5 fruit fly cellular contexts compared by ENCODE assay signal in genomic region chr3R:25637294-25638174, dm6.
A peak's percentile ranks its signal among the peaks of the same experiment; 100 is the strongest.
TF ChIP-seq lines count a peak whose summit lies in the region.

TSS of gene jigr1 (plus strand) at chr3R:25637843.

- no peak for TF ChIP-seq CTCF in whole organism, embryonic (GFP tag; optimal IDR thresholded peaks at IDR 0.05; lab: Kevin White, UChicago)

TF ChIP-seq in whole organism, 6 proteins besides CTCF, POLR2A, EP300 and RAD21:
- TF ChIP-seq EcR (GFP tag; optimal IDR thresholded peaks at IDR 0.05; lab: Kevin White, UChicago) (no peak), usp (GFP tag; optimal IDR thresholded peaks at IDR 0.05; lab: Kevin White, UChicago) (no peak), CG8478 (optimal IDR thresholded peaks at IDR 0.05; lab: Kevin White, UChicago) (no peak), pan (optimal IDR thresholded peaks at IDR 0.05; lab: Kevin White, UChicago) (peak; percentile 91), psq (optimal IDR thresholded peaks at IDR 0.05; lab: Kevin White, UChicago) (no peak), Dll (optimal IDR thresholded peaks at IDR 0.05; lab: Kevin White, UChicago) (no peak)

TF ChIP-seq in whole organism, embryonic, 481 proteins besides CTCF, POLR2A, EP300 and RAD21 (continues in another document):
- TF ChIP-seq Hr39 (optimal IDR thresholded peaks at IDR 0.05; lab: Kevin White, UChicago) (no peak), lola (GFP tag; optimal IDR thresholded peaks at IDR 0.05; lab: Kevin White, UChicago) (peak in 1 of 3 experiments; percentile 77), sc (optimal IDR thresholded peaks at IDR 0.05; lab: Kevin White, UChicago) (no peak), sc (GFP tag; optimal IDR thresholded peaks at IDR 0.05; lab: Kevin White, UChicago) (peak; percentile 44), bcd (GFP tag; optimal IDR thresholded peaks at IDR 0.05; lab: Kevin White, UChicago) (no peak), tin (GFP tag; optimal IDR thresholded peaks at IDR 0.05; lab: Kevin White, UChicago) (peak; percentile 5), CG8924 (tag; optimal IDR thresholded peaks at IDR 0.05; lab: Kevin White, UChicago) (peak; percentile 74), CG11504 (tag; optimal IDR thresholded peaks at IDR 0.05; lab: Kevin White, UChicago) (peak; percentile 18), CG32767 (GFP tag; IDR thresholded peaks at IDR 0.05; lab: Robert Waterston, UW) (no peak), CG6813 (GFP tag; optimal IDR thresholded peaks at IDR 0.05; lab: Kevin White, UChicago) (peak; percentile 52), CG30431 (GFP tag; optimal IDR thresholded peaks at IDR 0.05; lab: Kevin White, UChicago) (peak; percentile 51), Xrp1 (GFP tag; IDR thresholded peaks at IDR 0.05; lab: Robert Waterston, UW) (peak; percentile 78), CG6765 (GFP tag; optimal IDR thresholded peaks at IDR 0.05; lab: Kevin White, UChicago) (no peak), D19A (tag; optimal IDR thresholded peaks at IDR 0.05; lab: Kevin White, UChicago) (peak; percentile 96), nmo (GFP tag; optimal IDR thresholded peaks at IDR 0.05; lab: Kevin White, UChicago) (peak; percentile 53), CG9727 (GFP tag; optimal IDR thresholded peaks at IDR 0.05; lab: Kevin White, UChicago) (peak; percentile 84), Oli (tag; optimal IDR thresholded peaks at IDR 0.05; lab: Kevin White, UChicago) (peak; percentile 42), lilli (GFP tag; optimal IDR thresholded peaks at IDR 0.05; lab: Kevin White, UChicago) (peak; percentile 28), CG3163 (GFP tag; optimal IDR thresholded peaks at IDR 0.05; lab: Kevin White, UChicago) (no peak), CG18476 (GFP tag; optimal IDR thresholded peaks at IDR 0.05; lab: Kevin White, UChicago) (peak; percentile 21), CG12071 (GFP tag; optimal IDR thresholded peaks at IDR 0.05; lab: Kevin White, UChicago) (no peak), CG10267 (tag; optimal IDR thresholded peaks at IDR 0.05; lab: Kevin White, UChicago) (peak; percentile 78)

TF ChIP-seq in whole organism, prepupa, 60 proteins besides CTCF, POLR2A, EP300 and RAD21 (continues in another document):
- no peak for TF ChIP-seq CG4318 (GFP tag; optimal IDR thresholded peaks at IDR 0.05; lab: Kevin White, UChicago)
- no peak for TF ChIP-seq fd85E (GFP tag; optimal IDR thresholded peaks at IDR 0.05; lab: Kevin White, UChicago)
- peak; percentile 24 for TF ChIP-seq Eip93F (GFP tag; optimal IDR thresholded peaks at IDR 0.05; lab: Kevin White, UChicago)
- no peak for TF ChIP-seq CG8319 (GFP tag; optimal IDR thresholded peaks at IDR 0.05; lab: Kevin White, UChicago)
- peak; percentile 42 for TF ChIP-seq net (GFP tag; optimal IDR thresholded peaks at IDR 0.05; lab: Kevin White, UChicago)
- 0 out of 3 replicates have a peak, but pooled peaks have one; percentile 29 for TF ChIP-seq CG8119 (GFP tag; IDR thresholded peaks at IDR 0.05; lab: Robert Waterston, UW)
- 0 out of 2 replicates have a peak, but pooled peaks have one; percentile 7 for TF ChIP-seq CG15336 (GFP tag; IDR thresholded peaks at IDR 0.05; lab: Robert Waterston, UW)
- TF ChIP-seq CG6163 (GFP tag; IDR thresholded peaks at IDR 0.05; lab: Robert Waterston, UW) = peak; percentile 41; the same call in 1 of the 3 replicates
- peak; percentile 74 to 80 for TF ChIP-seq ss (GFP tag; optimal IDR thresholded peaks at IDR 0.05; lab: Kevin White, UChicago)
- peak; percentile 84 for TF ChIP-seq esn (GFP tag; optimal IDR thresholded peaks at IDR 0.05; lab: Kevin White, UChicago)
- TF ChIP-seq eg (GFP tag; IDR thresholded peaks at IDR 0.05; lab: Robert Waterston, UW) = no peak
- TF ChIP-seq CG10631 (GFP tag; optimal IDR thresholded peaks at IDR 0.05; lab: Kevin White, UChicago) = peak; percentile 56
- peak; percentile 63 for TF ChIP-seq pdm3 (GFP tag; optimal IDR thresholded peaks at IDR 0.05; lab: Kevin White, UChicago)
- TF ChIP-seq salr (GFP tag; optimal IDR thresholded peaks at IDR 0.05; lab: Kevin White, UChicago) = peak; percentile 3 to 31
- peak; percentile 49 for TF ChIP-seq fd59A (GFP tag; optimal IDR thresholded peaks at IDR 0.05; lab: Kevin White, UChicago)
- peak; percentile 55 for TF ChIP-seq Ets21C (GFP tag; optimal IDR thresholded peaks at IDR 0.05; lab: Kevin White, UChicago)
- no peak for TF ChIP-seq CG16779 (tag; optimal IDR thresholded peaks at IDR 0.05; lab: Kevin White, UChicago)
- TF ChIP-seq CG11902 (GFP tag; optimal IDR thresholded peaks at IDR 0.05; lab: Kevin White, UChicago) = peak; percentile 10
- no peak for TF ChIP-seq fkh (GFP tag; optimal IDR thresholded peaks at IDR 0.05; lab: Kevin White, UChicago)
- peak; percentile 85 for TF ChIP-seq svp (GFP tag; lab: Kevin White, UChicago)
- peak; percentile 44 for TF ChIP-seq CG34406 (GFP tag; optimal IDR thresholded peaks at IDR 0.05; lab: Kevin White, UChicago)
- peak; percentile 50 for TF ChIP-seq CG32006 (GFP tag; optimal IDR thresholded peaks at IDR 0.05; lab: Kevin White, UChicago)

TF ChIP-seq in whole organism, pupa, 21 proteins besides CTCF, POLR2A, EP300 and RAD21:
- TF ChIP-seq Snoo (tag; optimal IDR thresholded peaks at IDR 0.05; lab: Kevin White, UChicago) (peak; percentile 56), Ets98B (GFP tag; IDR thresholded peaks at IDR 0.05; lab: Robert Waterston, UW) (no peak), CG4496 (GFP tag; IDR thresholded peaks at IDR 0.05; lab: Robert Waterston, UW) (peak; percentile 46; the same call in 1 of the 3 replicates), CG34367 (tag; optimal IDR thresholded peaks at IDR 0.05; lab: Kevin White, UChicago) (peak; percentile 64), CG13204 (GFP tag; optimal IDR thresholded peaks at IDR 0.05; lab: Kevin White, UChicago) (peak; percentile 42), CG14655 (GFP tag; optimal IDR thresholded peaks at IDR 0.05; lab: Kevin White, UChicago) (peak; percentile 65), CG15710 (tag; optimal IDR thresholded peaks at IDR 0.05; lab: Kevin White, UChicago) (peak; percentile 60), CG8159 (tag; optimal IDR thresholded peaks at IDR 0.05; lab: Kevin White, UChicago) (peak; percentile 71), D1 (tag; optimal IDR thresholded peaks at IDR 0.05; lab: Kevin White, UChicago) (no peak), EcR (GFP tag; optimal IDR thresholded peaks at IDR 0.05; lab: Kevin White, UChicago) (no peak), CG12605 (GFP tag; IDR thresholded peaks at IDR 0.05; lab: Robert Waterston, UW) (no peak), gl (tag; optimal IDR thresholded peaks at IDR 0.05; lab: Kevin White, UChicago) (peak; percentile 17), CG17806 (tag; optimal IDR thresholded peaks at IDR 0.05; lab: Kevin White, UChicago) (peak; percentile 68), CG8301 (tag; optimal IDR thresholded peaks at IDR 0.05; lab: Kevin White, UChicago) (peak; percentile 61), CG9948 (tag; optimal IDR thresholded peaks at IDR 0.05; lab: Kevin White, UChicago) (peak; percentile 67), Pif1B (GFP tag; optimal IDR thresholded peaks at IDR 0.05; lab: Kevin White, UChicago) (peak; percentile 73), Pif1A (GFP tag; optimal IDR thresholded peaks at IDR 0.05; lab: Kevin White, UChicago) (peak; percentile 64)

TF ChIP-seq in whole organism, wandering third instar larva, 38 proteins besides CTCF, POLR2A, EP300 and RAD21 (continues in another document):
- TF ChIP-seq dsf (GFP tag; optimal IDR thresholded peaks at IDR 0.05; lab: Kevin White, UChicago; ENCODE audit: borderline replicate concordance) (no peak), tai (GFP tag; optimal IDR thresholded peaks at IDR 0.05; lab: Kevin White, UChicago) (no peak), Sp1 (GFP tag; optimal IDR thresholded peaks at IDR 0.05; lab: Kevin White, UChicago) (peak; percentile 78), lola (GFP tag; optimal IDR thresholded peaks at IDR 0.05; lab: Kevin White, UChicago) (no peak), jim (GFP tag; optimal IDR thresholded peaks at IDR 0.05; lab: Kevin White, UChicago) (no peak), pan (optimal IDR thresholded peaks at IDR 0.05; lab: Kevin White, UChicago) (peak; percentile 61), usp (GFP tag; optimal IDR thresholded peaks at IDR 0.05; lab: Kevin White, UChicago) (no peak), woc (GFP tag; optimal IDR thresholded peaks at IDR 0.05; lab: Kevin White, UChicago) (peak; percentile 93), Dfd (GFP tag; optimal IDR thresholded peaks at IDR 0.05; lab: Kevin White, UChicago) (no peak), HLH106 (tag; optimal IDR thresholded peaks at IDR 0.05; lab: Kevin White, UChicago) (peak; percentile 67), dmrt93B (GFP tag; optimal IDR thresholded peaks at IDR 0.05; lab: Kevin White, UChicago) (peak; percentile 51), ey (GFP tag; optimal IDR thresholded peaks at IDR 0.05; lab: Kevin White, UChicago) (peak; percentile 71), foxo (GFP tag; optimal IDR thresholded peaks at IDR 0.05; lab: Kevin White, UChicago) (peak in 1 of 2 experiments; percentile 80), N (GFP tag; optimal IDR thresholded peaks at IDR 0.05; lab: Kevin White, UChicago) (no peak), dl (GFP tag; optimal IDR thresholded peaks at IDR 0.05; lab: Kevin White, UChicago; ENCODE audit: insufficient read depth in 1 of 2, partially characterized antibody in 2 of 2) (no peak), Myc (optimal IDR thresholded peaks at IDR 0.05; lab: Kevin White, UChicago) (no peak), Hr83 (GFP tag; optimal IDR thresholded peaks at IDR 0.05; lab: Kevin White, UChicago; ENCODE audit: poor library complexity, severe bottlenecking) (peak; percentile 20), Hr78 (GFP tag; optimal IDR thresholded peaks at IDR 0.05; lab: Kevin White, UChicago) (no peak), Dif (GFP tag; optimal IDR thresholded peaks at IDR 0.05; lab: Kevin White, UChicago; ENCODE audit: partially characterized antibody) (peak; percentile 64), br (GFP tag; optimal IDR thresholded peaks at IDR 0.05; lab: Kevin White, UChicago) (peak; percentile 68), GATAd (GFP tag; optimal IDR thresholded peaks at IDR 0.05; lab: Kevin White, UChicago) (no peak), brk (GFP tag; optimal IDR thresholded peaks at IDR 0.05; lab: Kevin White, UChicago) (peak; percentile 52), CG32264 (GFP tag; optimal IDR thresholded peaks at IDR 0.05; lab: Kevin White, UChicago) (peak; percentile 12), Vsx2 (GFP tag; optimal IDR thresholded peaks at IDR 0.05; lab: Kevin White, UChicago; ENCODE audit: partially characterized antibody) (no peak), h (GFP tag; optimal IDR thresholded peaks at IDR 0.05; lab: Kevin White, UChicago) (peak; percentile 83), sage (GFP tag; optimal IDR thresholded peaks at IDR 0.05; lab: Kevin White, UChicago) (peak; percentile 68), fru (GFP tag; optimal IDR thresholded peaks at IDR 0.05; lab: Kevin White, UChicago) (peak; percentile 77), Rel (GFP tag; optimal IDR thresholded peaks at IDR 0.05; lab: Kevin White, UChicago) (peak; percentile 26), Rel (tag; optimal IDR thresholded peaks at IDR 0.05; lab: Kevin White, UChicago) (peak; percentile 21), Abd-B (GFP tag; optimal IDR thresholded peaks at IDR 0.05; lab: Kevin White, UChicago) (no peak), Mio (GFP tag; optimal IDR thresholded peaks at IDR 0.05; lab: Kevin White, UChicago) (no peak), Jra (GFP tag; optimal IDR thresholded peaks at IDR 0.05; lab: Kevin White, UChicago) (no peak)
